Worm (Caenorhabditis elegans) whole organism, L1 larva: ENCODE results near the gene srh-39.
A peak's percentile ranks its signal among the peaks of the same experiment; 100 is the strongest.

Experiments used
- C04F5.9 ChIP-seq: sonication (generic microtip); optimal IDR thresholded peaks from 2 replicates; lab custom pipeline; 2016; ENCODE audit warnings: missing genetic modification characterization, missing compliant biosample characterization
- C34B4.2 ChIP-seq: sonication (generic microtip); optimal IDR thresholded peaks from 2 replicates; lab custom pipeline; 2017; ENCODE audit warnings: mild to moderate bottlenecking, missing genetic modification characterization, missing compliant biosample characterization
- alr-1 ChIP-seq: fragments of 200-800 bp; sonication (Bioruptor generic); optimal IDR thresholded peaks from 2 replicates; lab custom pipeline; 2018; ENCODE audit warnings: borderline replicate concordance, mild to moderate bottlenecking, missing genetic modification characterization, missing compliant biosample characterization
- aly-2 ChIP-seq: fragments of 150-350 bp; optimal IDR thresholded peaks from 2 replicates; lab custom pipeline; 2014; ENCODE audit warnings: missing biosample characterization, missing genetic modification characterization
- ceh-88 ChIP-seq: fragments of 200-800 bp; sonication (Bioruptor generic); IDR thresholded peaks from 2 replicates; pipeline ENCODE4 v1.3.6; 2022; ENCODE audit warnings: missing genetic modification characterization, missing compliant biosample characterization
- ces-1 ChIP-seq: fragments of 150-350 bp; optimal IDR thresholded peaks from 2 replicates; lab custom pipeline; 2014; ENCODE audit warnings: missing biosample characterization, missing genetic modification reagents, missing genetic modification characterization
- dpl-1 ChIP-seq, 3 experiments: fragments of 150-350 bp in 2 of 3; sonication (generic microtip) in 1 of 3; optimal IDR thresholded peaks; 2 replicates each; lab custom pipeline; 2014 to 2017; ENCODE audit warnings: missing biosample characterization in 3 of 3, missing genetic modification characterization in 3 of 3, missing genetic modification reagents in 3 of 3
- efl-1 ChIP-seq, 4 experiments: fragments of 150-350 bp; optimal IDR thresholded peaks in 3 of 4; peaks in 1 of 4; 1 replicate in 1 of 4; 2 replicates in 3 of 4; lab custom pipeline; 2014; ENCODE audit warnings: missing biosample characterization in 2 of 4, missing genetic modification characterization in 2 of 4, missing genetic modification reagents in 2 of 4
- elt-3 ChIP-seq, 6 experiments: fragments of 150-350 bp in 1 of 6; sonication (generic microtip); optimal IDR thresholded peaks; 2 replicates each; lab custom pipeline; 2017 to 2018; ENCODE audit warnings: missing biosample characterization in 6 of 6, missing genetic modification characterization in 6 of 6, inconsistent platforms in 1 of 6
- ets-5 ChIP-seq: fragments of 200-800 bp; sonication (Bioruptor generic); IDR thresholded peaks from 2 replicates; pipeline ENCODE4 v1.3.6; 2022; ENCODE audit warnings: missing genetic modification characterization, missing compliant biosample characterization
- fkh-10 ChIP-seq: sonication (generic microtip); optimal IDR thresholded peaks from 2 replicates; lab custom pipeline; 2017; ENCODE audit warnings: missing biosample characterization, missing genetic modification reagents, missing genetic modification characterization
- fkh-8 ChIP-seq: sonication (generic microtip); optimal IDR thresholded peaks from 2 replicates; lab custom pipeline; 2016; ENCODE audit warnings: mild to moderate bottlenecking, missing genetic modification characterization, missing compliant biosample characterization
- irx-1 ChIP-seq: sonication (generic microtip); optimal IDR thresholded peaks from 2 replicates; lab custom pipeline; 2016; ENCODE audit warnings: missing genetic modification characterization, missing compliant biosample characterization
- jun-1 ChIP-seq: fragments of 150-350 bp; optimal IDR thresholded peaks from 2 replicates; lab custom pipeline; 2014; ENCODE audit warnings: missing biosample characterization, missing genetic modification reagents, missing genetic modification characterization
- lin-13 ChIP-seq: fragments of 150-350 bp; optimal IDR thresholded peaks from 2 replicates; lab custom pipeline; 2014; ENCODE audit warnings: missing biosample characterization, missing genetic modification reagents, missing genetic modification characterization
- lin-14 ChIP-seq: fragments of 200-800 bp; sonication (Bioruptor generic); optimal IDR thresholded peaks from 2 replicates; lab custom pipeline; 2018; ENCODE audit warnings: mild to moderate bottlenecking, missing genetic modification characterization, moderate library complexity, missing compliant biosample characterization
- lin-39 ChIP-seq: fragments of 150-350 bp; optimal IDR thresholded peaks from 2 replicates; lab custom pipeline; 2014; ENCODE audit warnings: missing biosample characterization, missing genetic modification reagents, missing genetic modification characterization
- lsy-2 ChIP-seq, 2 experiments: fragments of 150-350 bp; optimal IDR thresholded peaks; 2 replicates each; lab custom pipeline; 2014; ENCODE audit warnings: missing biosample characterization in 2 of 2, missing genetic modification characterization in 2 of 2
- mdl-1 ChIP-seq, 2 experiments: fragments of 150-350 bp; optimal IDR thresholded peaks; 2 replicates each; lab custom pipeline; 2014 to 2017; ENCODE audit warnings: missing biosample characterization in 2 of 2, missing genetic modification characterization in 2 of 2, inconsistent platforms in 1 of 2
- mef-2 ChIP-seq: fragments of 150-350 bp; optimal IDR thresholded peaks from 2 replicates; lab custom pipeline; 2014; ENCODE audit warnings: missing biosample characterization, missing genetic modification characterization
- mep-1 ChIP-seq: fragments of 150-350 bp; optimal IDR thresholded peaks from 2 replicates; lab custom pipeline; 2014; ENCODE audit warnings: missing biosample characterization, missing genetic modification characterization
- nhr-237 ChIP-seq: fragments of 150-350 bp; optimal IDR thresholded peaks from 2 replicates; lab custom pipeline; 2014; ENCODE audit warnings: missing biosample characterization, missing genetic modification characterization
- nhr-47 ChIP-seq: sonication (generic microtip); optimal IDR thresholded peaks from 2 replicates; lab custom pipeline; 2016; ENCODE audit warnings: mild to moderate bottlenecking, missing genetic modification characterization, moderate library complexity, missing compliant biosample characterization
- nhr-71 ChIP-seq: sonication (generic microtip); optimal IDR thresholded peaks from 2 replicates; lab custom pipeline; 2016; ENCODE audit warnings: mild to moderate bottlenecking, missing genetic modification characterization, moderate library complexity, missing compliant biosample characterization
- pag-3 ChIP-seq: sonication (generic microtip); optimal IDR thresholded peaks from 2 replicates; lab custom pipeline; 2017; ENCODE audit warnings: missing genetic modification characterization, mild to moderate bottlenecking, missing compliant biosample characterization, antibody characterized with exemption, borderline replicate concordance; ENCODE audit not compliant: insufficient read depth
- pax-3 ChIP-seq: fragments of 200-800 bp; sonication (Bioruptor generic); optimal IDR thresholded peaks from 2 replicates; lab custom pipeline; 2018; ENCODE audit warnings: mild to moderate bottlenecking, missing genetic modification characterization, moderate library complexity, missing compliant biosample characterization
- pqm-1 ChIP-seq: sonication (generic microtip); optimal IDR thresholded peaks from 3 replicates; lab custom pipeline; 2017; ENCODE audit warnings: missing biosample characterization, missing genetic modification characterization
- rnt-1 ChIP-seq: sonication (generic microtip); optimal IDR thresholded peaks from 2 replicates; lab custom pipeline; 2016; ENCODE audit warnings: mild to moderate bottlenecking, missing genetic modification characterization, moderate library complexity, missing compliant biosample characterization
- snpc-4 ChIP-seq: fragments of 150-350 bp; optimal IDR thresholded peaks from 2 replicates; lab custom pipeline; 2014; ENCODE audit warnings: missing biosample characterization, missing genetic modification characterization
- snu-23 ChIP-seq: sonication (generic microtip); optimal IDR thresholded peaks from 2 replicates; lab custom pipeline; 2016; ENCODE audit warnings: missing genetic modification characterization, missing compliant biosample characterization
- sptf-1 ChIP-seq: fragments of 150-350 bp; optimal IDR thresholded peaks from 2 replicates; lab custom pipeline; 2014; ENCODE audit warnings: missing biosample characterization, missing genetic modification characterization
- unc-130 ChIP-seq: fragments of 150-350 bp; optimal IDR thresholded peaks from 2 replicates; lab custom pipeline; 2017; ENCODE audit warnings: missing biosample characterization, missing genetic modification characterization, inconsistent platforms
- unc-30 ChIP-seq: sonication (generic microtip); optimal IDR thresholded peaks from 2 replicates; lab custom pipeline; 2017; ENCODE audit warnings: missing biosample characterization, missing genetic modification characterization
- unc-62 ChIP-seq: fragments of 150-350 bp; optimal IDR thresholded peaks from 2 replicates; lab custom pipeline; 2014; ENCODE audit warnings: missing biosample characterization, missing genetic modification reagents, missing genetic modification characterization
- unc-86 ChIP-seq: sonication (generic microtip); optimal IDR thresholded peaks from 2 replicates; lab custom pipeline; 2016; ENCODE audit warnings: missing genetic modification characterization, missing compliant biosample characterization
- vab-15 ChIP-seq: sonication (generic microtip); optimal IDR thresholded peaks from 2 replicates; lab custom pipeline; 2017; ENCODE audit warnings: missing genotype, mild to moderate bottlenecking, missing genetic modification characterization, missing compliant biosample characterization
- xbp-1 ChIP-seq: sonication (generic microtip); optimal IDR thresholded peaks from 2 replicates; lab custom pipeline; 2016; ENCODE audit warnings: missing genetic modification characterization, missing compliant biosample characterization
- zag-1 ChIP-seq: fragments of 150-350 bp; optimal IDR thresholded peaks from 2 replicates; lab custom pipeline; 2014; ENCODE audit warnings: missing biosample characterization, missing genetic modification characterization

The srh-39 gene

ce11 chrII:7722784-7723183 is 42.6 kb downstream of the srh-39 start (continued):
- TF ChIP-seq lin-14 (GFP tag; lab: Kevin White, UChicago) = peak; percentile 69
- peak in 1 of 2 experiments; percentile 28 for TF ChIP-seq lsy-2 (tag; optimal IDR thresholded peaks at IDR 0.05; lab: Kevin White, UChicago)
- TF ChIP-seq C34B4.2 (tag; lab: Kevin White, UChicago) = no peak
- no peak for TF ChIP-seq fkh-8
- TF ChIP-seq zag-1 (tag; lab: Kevin White, UChicago) = no peak
- no peak for TF ChIP-seq elt-3 (tag; optimal IDR thresholded peaks at IDR 0.05; lab: Kevin White, UChicago)
- no peak for TF ChIP-seq C04F5.9 (tag; lab: Kevin White, UChicago)
- TF ChIP-seq lin-13 (GFP tag; lab: Kevin White, UChicago) = no peak
- no peak for TF ChIP-seq sptf-1 (tag; lab: Kevin White, UChicago)
- no peak for TF ChIP-seq unc-30
- TF ChIP-seq, all 84 proteins: peak for 6

ce11 chrII:7720479-7720878 is 44.9 kb downstream of the srh-39 start:
- TF ChIP-seq nhr-47 (no peak), unc-62 (no peak), lin-39 (tag; lab: Kevin White, UChicago) (no peak), lin-14 (GFP tag; lab: Kevin White, UChicago) (peak; percentile 26), elt-3 (tag; optimal IDR thresholded peaks at IDR 0.05; lab: Kevin White, UChicago) (no peak), nhr-71 (tag; lab: Kevin White, UChicago) (peak; percentile 13), ets-5 (no peak), aly-2 (tag; lab: Kevin White, UChicago) (no peak), snu-23 (peak; percentile 4), ceh-88 (no peak)

ce11 chrII:7719039-7719438 is 46.3 kb downstream of the srh-39 start:
- no peak for TF ChIP-seq ces-1
- peak; percentile 78 for TF ChIP-seq fkh-10 (GFP tag; lab: Kevin White, UChicago)
- peak; percentile 68 for TF ChIP-seq lin-14 (GFP tag; lab: Kevin White, UChicago)
- TF ChIP-seq nhr-71 (tag; lab: Kevin White, UChicago) = peak; percentile 2
- TF ChIP-seq pqm-1 (tag; lab: Kevin White, UChicago) = no peak
- no peak for TF ChIP-seq efl-1 (optimal IDR thresholded peaks at IDR 0.05; lab: Kevin White, UChicago)
- TF ChIP-seq efl-1 (GFP tag; optimal IDR thresholded peaks at IDR 0.05 in 1 of 2; lab: Kevin White, UChicago) = peak in 1 of 2 experiments; percentile 39

- TF ChIP-seq vab-15 (no peak), pax-3 (tag; lab: Kevin White, UChicago) (no peak), fkh-8 (no peak), mdl-1 (tag; optimal IDR thresholded peaks at IDR 0.05; lab: Kevin White, UChicago) (no peak), irx-1 (no peak), jun-1 (no peak), rnt-1 (tag; lab: Kevin White, UChicago) (no peak), xbp-1 (tag; lab: Kevin White, UChicago) (no peak), dpl-1 (GFP tag; optimal IDR thresholded peaks at IDR 0.05; lab: Kevin White, UChicago) (no peak)
Measured at ce11 chrII:7718491-7718890, 46.9 kb downstream of the srh-39 start, which contains the start of gene cpna-5. TSS of gene cpna-5 (minus strand) at chrII:7718591.

ce11 chrII:7716112-7716511 is 49.2 kb downstream of the srh-39 start:
- TF ChIP-seq lin-14 (GFP tag; lab: Kevin White, UChicago) (peak; percentile 65), mep-1 (peak; percentile 10), unc-130 (tag; lab: Kevin White, UChicago) (no peak), mef-2 (tag; lab: Kevin White, UChicago) (no peak), xbp-1 (tag; lab: Kevin White, UChicago) (no peak), nhr-71 (tag; lab: Kevin White, UChicago) (peak; percentile 33), unc-62 (no peak), pag-3 (no peak), unc-86 (tag; lab: Kevin White, UChicago) (peak; percentile 23), fkh-10 (GFP tag; lab: Kevin White, UChicago) (peak; percentile 89), snpc-4 (tag; lab: Kevin White, UChicago) (no peak), nhr-237 (no peak), alr-1 (tag; lab: Kevin White, UChicago) (no peak)
